Worm (Caenorhabditis elegans): ENCODE data around the gene F34D6.1.
A peak's percentile ranks its signal among the peaks of the same experiment; 100 is the strongest.
"Not testable (repeated sequence)": the region's sequence is repeated elsewhere in the genome, so short reads cannot be mapped to it uniquely, and the experiment has no call there.

The F34D6.1 gene

DNA sequence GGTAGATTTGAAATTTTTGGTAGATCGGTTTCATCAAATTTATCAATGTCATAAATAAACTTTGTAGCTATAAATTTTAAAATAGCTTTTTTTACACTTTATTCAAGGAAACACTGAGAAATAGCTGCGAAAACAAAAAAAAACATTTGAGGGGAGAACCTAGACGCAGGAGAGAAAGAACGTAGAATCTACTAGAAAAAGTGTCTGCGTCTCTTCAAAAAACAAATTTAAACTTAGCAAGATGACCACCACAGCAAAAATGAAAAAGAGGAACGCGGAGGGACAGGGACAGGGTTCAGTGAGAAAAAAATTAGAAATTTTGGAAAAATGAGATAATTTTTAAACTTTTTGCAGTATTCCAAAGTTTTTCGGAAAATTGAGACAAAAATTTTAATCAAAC is 32.0 kb downstream of the F34D6.1 start:
- TF ChIP-seq hmg-11 (tag; optimal IDR thresholded peaks at IDR 0.05) (peak; percentile 34), nfya-1 (tag; optimal IDR thresholded peaks at IDR 0.05; ENCODE audit: insufficient read depth) (peak; percentile 51), fkh-2 (tag; optimal IDR thresholded peaks at IDR 0.05) (no peak), nhr-12 (tag; optimal IDR thresholded peaks at IDR 0.05) (no peak), sea-2 (GFP tag; optimal IDR thresholded peaks at IDR 0.05) (no peak), nhr-237 (tag; optimal IDR thresholded peaks at IDR 0.05) (no peak), pha-4 (tag; optimal IDR thresholded peaks at IDR 0.05) (peak; percentile 43), snpc-4 (tag; optimal IDR thresholded peaks at IDR 0.05) (peak; percentile 7), aly-2 (tag; optimal IDR thresholded peaks at IDR 0.05) (no peak), zag-1 (tag; optimal IDR thresholded peaks at IDR 0.05) (no peak), elt-2 (tag; optimal IDR thresholded peaks at IDR 0.05) (no peak), nhr-23 (tag; optimal IDR thresholded peaks at IDR 0.05) (no peak), nhr-76 (tag; optimal IDR thresholded peaks at IDR 0.05) (no peak)

DNA sequence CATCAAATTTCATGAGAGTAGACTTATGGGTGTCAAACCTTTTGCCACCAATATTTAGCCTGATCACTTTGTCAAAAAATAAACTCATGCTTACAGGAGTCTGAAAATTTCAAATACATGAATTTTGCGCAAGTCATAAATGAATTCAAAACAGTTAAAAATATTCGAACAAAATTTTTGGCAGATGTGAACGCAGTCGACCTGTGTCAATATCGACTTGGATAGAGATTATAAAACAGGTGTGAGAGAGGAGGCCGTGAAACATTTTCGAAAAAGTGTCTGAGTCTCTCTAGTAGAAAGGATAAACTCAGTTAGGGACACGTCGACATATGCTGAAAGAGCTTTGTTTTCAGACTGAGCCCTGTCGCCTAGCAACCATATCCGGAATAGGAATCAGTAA is 34.3 kb downstream of the F34D6.1 start, which contains the start of gene F22E5.12:
TSS of gene F22E5.12 (minus strand) at position 101 of the 400 bp plus-strand sequence.
- TF ChIP-seq mml-1, elt-2, ceh-28 (tag; optimal IDR thresholded peaks at IDR 0.05): not testable (repeated sequence)

ce11 chrII:2644498-2644897 is 36.5 kb downstream of the F34D6.1 start, which contains the start of gene F22E5.11:
F22E5.11 (minus strand) TSS chrII:2644598.
- TF ChIP-seq nhr-11 (tag; optimal IDR thresholded peaks at IDR 0.05) (no peak), nhr-77 (tag; optimal IDR thresholded peaks at IDR 0.05) (no peak), lin-39 (tag; optimal IDR thresholded peaks at IDR 0.05) (no peak), jun-1 (tag; optimal IDR thresholded peaks at IDR 0.05) (no peak), pha-4 (tag; optimal IDR thresholded peaks at IDR 0.05) (no peak), nhr-12 (tag; optimal IDR thresholded peaks at IDR 0.05) (no peak), ceh-82 (tag; optimal IDR thresholded peaks at IDR 0.05) (no peak), elt-3 (tag; optimal IDR thresholded peaks at IDR 0.05) (no peak), nhr-237 (tag; optimal IDR thresholded peaks at IDR 0.05) (no peak), ceh-28 (tag; optimal IDR thresholded peaks at IDR 0.05) (no peak), ztf-4 (tag; optimal IDR thresholded peaks at IDR 0.05) (no peak), fos-1 (tag; optimal IDR thresholded peaks at IDR 0.05) (no peak), pqm-1 (tag; optimal IDR thresholded peaks at IDR 0.05) (no peak), eor-1 (tag; optimal IDR thresholded peaks at IDR 0.05) (no peak)

DNA sequence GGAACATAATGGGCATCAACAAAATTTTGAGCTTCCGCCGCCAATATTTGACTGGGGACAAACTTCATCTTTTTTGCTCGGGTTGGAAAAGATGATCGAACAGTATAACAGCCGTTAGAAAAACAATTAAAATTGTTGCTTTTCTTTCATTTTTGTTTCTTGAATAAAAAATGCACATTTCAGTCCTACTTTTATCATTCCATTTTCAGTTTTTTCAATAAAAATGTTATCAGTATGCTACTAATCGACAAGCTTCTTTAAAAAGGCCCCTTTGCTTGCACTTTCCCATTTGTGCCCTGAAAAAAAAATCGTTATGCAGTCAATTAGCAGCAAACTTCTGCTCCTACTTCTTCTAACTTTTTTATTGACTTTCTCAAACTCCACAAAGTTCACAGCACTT is 39.2 kb downstream of the F34D6.1 start, which contains the start of gene F22E5.7:
TSS of gene F22E5.7 (plus strand) at position 301 of the 400 bp plus-strand sequence.
- TF ChIP-seq lin-39 (tag; optimal IDR thresholded peaks at IDR 0.05) = no peak
- TF ChIP-seq elt-1 (tag; optimal IDR thresholded peaks at IDR 0.05) = no peak
- TF ChIP-seq ztf-4 (tag; optimal IDR thresholded peaks at IDR 0.05) = no peak
- TF ChIP-seq ama-1 (optimal IDR thresholded peaks at IDR 0.05) = no peak
- no peak for TF ChIP-seq nhr-43 (tag; optimal IDR thresholded peaks at IDR 0.05; ENCODE audit: poor library complexity, severe bottlenecking)
- no peak for TF ChIP-seq sea-2 (GFP tag; optimal IDR thresholded peaks at IDR 0.05)
- no peak for TF ChIP-seq elt-3 (tag; optimal IDR thresholded peaks at IDR 0.05)
- TF ChIP-seq nhr-77 (tag; optimal IDR thresholded peaks at IDR 0.05) = no peak
- no peak for TF ChIP-seq ztf-11 (tag; optimal IDR thresholded peaks at IDR 0.05)
- TF ChIP-seq unc-62 (GFP tag; optimal IDR thresholded peaks at IDR 0.05) = no peak

- TF ChIP-seq elt-3 (tag; optimal IDR thresholded peaks at IDR 0.05) = no peak
These were observed 40.0 kb downstream of the F34D6.1 start, which contains the start of gene F22E5.23 for ce11 chrII:2640982-2641381. F22E5.23 (plus strand) TSS chrII:2641282.

- TF ChIP-seq jun-1, aly-2, nhr-25 (tag; optimal IDR thresholded peaks at IDR 0.05): not testable (repeated sequence)
These were observed 41.5 kb downstream of the F34D6.1 start, which contains the start of gene F22E5.8 for ce11 chrII:2639401-2640088. F22E5.8 (plus strand) TSS chrII:2640038.

Measured in whole organism, L3 larva.